Worm (Caenorhabditis elegans): Measurements from ENCODE around the gene F43C11.2.

DNA sequence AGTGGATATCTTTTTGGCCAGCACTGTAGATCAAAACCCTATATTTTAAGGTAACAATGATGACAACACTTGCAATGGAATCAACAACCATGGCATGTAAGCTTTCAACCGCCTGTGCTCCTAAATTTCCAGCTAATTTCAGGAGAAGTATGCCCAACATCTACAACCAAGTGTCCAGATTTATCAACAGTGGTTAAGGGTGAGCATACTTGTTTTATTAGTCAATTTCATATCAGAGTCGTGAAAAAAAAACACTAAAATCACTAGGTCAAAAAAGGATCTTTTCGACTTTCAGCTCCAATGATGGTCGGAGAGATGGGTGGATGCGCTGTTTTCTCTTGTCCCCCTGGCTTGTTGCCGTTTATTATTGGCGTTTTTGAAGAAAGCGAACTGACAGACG is 49.4 kb downstream of the F43C11.2 start, which contains the start of gene F16G10.1:
- TF ChIP-seq hlh-13 (GFP tag; optimal IDR thresholded peaks at IDR 0.05) (no peak), ets-4 (tag; optimal IDR thresholded peaks at IDR 0.05) (no peak), ceh-31 (tag; optimal IDR thresholded peaks at IDR 0.05) (no peak), odd-2 (tag; optimal IDR thresholded peaks at IDR 0.05) (no peak), che-1 (tag; optimal IDR thresholded peaks at IDR 0.05) (no peak), F13H6.1 (tag; optimal IDR thresholded peaks at IDR 0.05) (no peak), ceh-6 (GFP tag; optimal IDR thresholded peaks at IDR 0.05) (no peak)
